Fruit fly (Drosophila melanogaster) whole organism, embryonic: ENCODE data around the gene CG14965.

Experiments
- Antp ChIP-seq: fragments of 200-800 bp; sonication (Bioruptor generic); optimal IDR thresholded peaks from 3 replicates; lab custom pipeline; 2016; ENCODE audit warnings: missing biosample characterization, missing genetic modification characterization
- Atf6 ChIP-seq: fragments of 200-800 bp; sonication (Bioruptor generic); IDR thresholded peaks from 2 replicates; pipeline ENCODE4 v1.3.6; 2022; ENCODE audit warnings: missing biosample characterization, missing genetic modification characterization
- CG10147 ChIP-seq: fragments of 200-800 bp; sonication (Bioruptor generic); optimal IDR thresholded peaks from 2 replicates; lab custom pipeline; 2019; ENCODE audit warnings: missing biosample characterization, mild to moderate bottlenecking, missing genetic modification characterization, moderate library complexity
- CG1024 ChIP-seq: fragments of 200-800 bp; sonication (Bioruptor generic); IDR thresholded peaks from 2 replicates; pipeline ENCODE4 v1.3.6; 2022; ENCODE audit warnings: missing biosample characterization, missing genetic modification characterization
- CG11560 ChIP-seq: fragments of 200-800 bp; sonication (Bioruptor generic); IDR thresholded peaks from 3 replicates; pipeline ENCODE4 v1.3.6; 2022; ENCODE audit warnings: missing biosample characterization, missing genetic modification characterization
- CG12219 ChIP-seq: fragments of 200-800 bp; sonication (Bioruptor generic); optimal IDR thresholded peaks from 3 replicates; lab custom pipeline; 2018; ENCODE audit warnings: missing biosample characterization, mild to moderate bottlenecking, missing genetic modification characterization
- CG13624 ChIP-seq: fragments of 200-800 bp; sonication (Bioruptor generic); optimal IDR thresholded peaks from 2 replicates; lab custom pipeline; 2016; ENCODE audit warnings: missing biosample characterization, missing genetic modification characterization
- CG14014 ChIP-seq: fragments of 200-800 bp; sonication (Bioruptor generic); IDR thresholded peaks from 2 replicates; pipeline ENCODE4 v1.3.6; 2022; ENCODE audit warnings: missing biosample characterization, missing genetic modification characterization
- CG15479 ChIP-seq: fragments of 200-800 bp; sonication (Bioruptor generic); optimal IDR thresholded peaks from 3 replicates; lab custom pipeline; 2019; ENCODE audit warnings: missing biosample characterization, mild to moderate bottlenecking, missing genetic modification characterization, moderate library complexity
- CG17612 ChIP-seq: fragments of 200-800 bp; sonication (Bioruptor generic); IDR thresholded peaks from 2 replicates; pipeline ENCODE4 v1.3.6; 2022; ENCODE audit warnings: missing biosample characterization, missing genetic modification characterization
- CG18599 ChIP-seq: fragments of 200-800 bp; sonication (Bioruptor generic); optimal IDR thresholded peaks from 3 replicates; lab custom pipeline; 2017; ENCODE audit warnings: missing biosample characterization, missing genetic modification characterization, mild to moderate bottlenecking, moderate library complexity, missing genetic modification reagents
- CG2120 ChIP-seq: fragments of 200-800 bp; sonication (Bioruptor generic); optimal IDR thresholded peaks from 3 replicates; lab custom pipeline; 2016; ENCODE audit warnings: missing biosample characterization, missing genetic modification characterization
- CG30020 ChIP-seq: fragments of 200-800 bp; optimal IDR thresholded peaks from 2 replicates; lab custom pipeline; 2019; ENCODE audit warnings: missing biosample characterization, mild to moderate bottlenecking, missing genetic modification characterization, moderate library complexity
- CG3065 ChIP-seq: fragments of 200-800 bp; sonication (Bioruptor generic); optimal IDR thresholded peaks from 2 replicates; lab custom pipeline; 2016; ENCODE audit warnings: missing biosample characterization, missing genetic modification characterization
- CG31224 ChIP-seq: fragments of 200-800 bp; sonication (Bioruptor generic); IDR thresholded peaks from 2 replicates; pipeline ENCODE4 v1.3.6; 2022; ENCODE audit warnings: missing biosample characterization, missing genetic modification characterization
- CG32772 ChIP-seq: fragments of 200-800 bp; sonication (Bioruptor generic); IDR thresholded peaks from 2 replicates; pipeline ENCODE4 v1.3.6; 2022; ENCODE audit warnings: missing biosample characterization, missing genetic modification characterization
- CG34224 ChIP-seq: fragments of 200-800 bp; sonication (Bioruptor generic); IDR thresholded peaks from 3 replicates; pipeline ENCODE4 v1.3.6; 2022; ENCODE audit warnings: missing biosample characterization, missing genetic modification characterization; ENCODE audit not compliant: partially characterized antibody
- CG4424 ChIP-seq: fragments of 200-800 bp; sonication (Bioruptor generic); optimal IDR thresholded peaks from 3 replicates; lab custom pipeline; 2016; ENCODE audit warnings: missing biosample characterization, missing genetic modification characterization
- CG4617 ChIP-seq: fragments of 200-800 bp; sonication (Bioruptor generic); optimal IDR thresholded peaks from 3 replicates; lab custom pipeline; 2016; ENCODE audit warnings: missing biosample characterization, missing genetic modification characterization, borderline replicate concordance
- CG4707 ChIP-seq: fragments of 200-800 bp; sonication (Bioruptor generic); optimal IDR thresholded peaks from 2 replicates; lab custom pipeline; 2018; ENCODE audit warnings: missing biosample characterization, mild to moderate bottlenecking, missing genetic modification characterization, moderate library complexity
- CG6813 ChIP-seq: fragments of 200-800 bp; sonication (Bioruptor generic); optimal IDR thresholded peaks from 2 replicates; lab custom pipeline; 2017; ENCODE audit warnings: missing biosample characterization, missing genetic modification characterization, mild to moderate bottlenecking, moderate library complexity, missing genetic modification reagents
- CG7357 ChIP-seq: fragments of 200-800 bp; sonication (Bioruptor generic); IDR thresholded peaks from 3 replicates; pipeline ENCODE4 v1.3.6; 2022; ENCODE audit warnings: missing biosample characterization, missing genetic modification characterization
- CG9215 ChIP-seq: fragments of 200-800 bp; sonication (Bioruptor generic); IDR thresholded peaks from 2 replicates; pipeline ENCODE4 v1.3.6; 2022; ENCODE audit warnings: missing biosample characterization, missing genetic modification characterization
- CG9609 ChIP-seq: fragments of 200-800 bp; sonication (Bioruptor generic); optimal IDR thresholded peaks from 3 replicates; lab custom pipeline; 2016; ENCODE audit warnings: missing biosample characterization, missing genetic modification characterization
- CHES-1-like ChIP-seq: fragments of 200-800 bp; sonication (Bioruptor generic); optimal IDR thresholded peaks from 2 replicates; lab custom pipeline; 2016; ENCODE audit warnings: missing biosample characterization, missing genetic modification characterization
- CTCF ChIP-seq: fragments of 200-800 bp; sonication (Bioruptor generic); optimal IDR thresholded peaks from 2 replicates; lab custom pipeline; 2017; ENCODE audit warnings: missing biosample characterization, mild to moderate bottlenecking, missing genetic modification characterization, moderate library complexity
- E2f2 ChIP-seq: fragments of 200-800 bp; sonication (Bioruptor generic); IDR thresholded peaks from 2 replicates; pipeline ENCODE4 v1.3.6; 2022; ENCODE audit warnings: missing biosample characterization, missing genetic modification characterization
- Med ChIP-seq: fragments of 200-800 bp; sonication (Bioruptor generic); peaks from one replicate; lab custom pipeline; 2016; ENCODE audit warnings: missing biosample characterization, missing genetic modification characterization, mild to moderate bottlenecking, inconsistent platforms, moderate library complexity
- Pdp1 ChIP-seq, 2 experiments: fragments of 200-800 bp; sonication (Bioruptor generic); optimal IDR thresholded peaks; 3 replicates each; lab custom pipeline; 2016; ENCODE audit warnings: missing biosample characterization in 2 of 2, missing genetic modification characterization in 2 of 2, mild to moderate bottlenecking in 1 of 2, moderate library complexity in 1 of 2
- Rx ChIP-seq: fragments of 200-800 bp; sonication (Bioruptor generic); IDR thresholded peaks from 2 replicates; pipeline ENCODE4 v1.3.6; 2022; ENCODE audit warnings: missing biosample characterization, missing genetic modification characterization
- Scr ChIP-seq: fragments of 200-800 bp; sonication (Bioruptor generic); IDR thresholded peaks from 2 replicates; pipeline ENCODE4 v1.3.6; 2022; ENCODE audit warnings: missing biosample characterization, missing genetic modification characterization; ENCODE audit not compliant: partially characterized antibody
- Sin3A ChIP-seq: fragments of >200 bp; optimal IDR thresholded peaks from 2 replicates; lab custom pipeline; 2018
- Sry-β ChIP-seq: fragments of 200-800 bp; sonication (Bioruptor generic); optimal IDR thresholded peaks from 2 replicates; lab custom pipeline; 2018; ENCODE audit warnings: missing biosample characterization, mild to moderate bottlenecking, missing genetic modification characterization, moderate library complexity
- Trl ChIP-seq, 3 experiments: fragments of >200 bp in 2 of 3; fragments of 200-800 bp in 1 of 3; sonication (Bioruptor generic) in 1 of 3; optimal IDR thresholded peaks; 2 replicates in 1 of 3; 3 replicates in 2 of 3; lab custom pipeline; 2016 to 2017; ENCODE audit warnings: missing biosample characterization in 1 of 3, missing genetic modification characterization in 1 of 3
- Xbp1 ChIP-seq: fragments of 200-800 bp; sonication (Bioruptor generic); optimal IDR thresholded peaks from 3 replicates; lab custom pipeline; 2016; ENCODE audit warnings: missing biosample characterization, mild to moderate bottlenecking, missing genetic modification characterization
- bcd ChIP-seq: fragments of 200-800 bp; sonication (Bioruptor generic); optimal IDR thresholded peaks from 2 replicates; lab custom pipeline; 2017; ENCODE audit warnings: missing biosample characterization, mild to moderate bottlenecking, missing genetic modification characterization
- cwo ChIP-seq: fragments of 200-800 bp; sonication (Bioruptor generic); optimal IDR thresholded peaks from 3 replicates; lab custom pipeline; 2017; ENCODE audit warnings: missing biosample characterization, missing genetic modification characterization, mild to moderate bottlenecking, moderate library complexity, missing genetic modification reagents
- ems ChIP-seq: fragments of 200-800 bp; sonication (Bioruptor generic); optimal IDR thresholded peaks from 3 replicates; lab custom pipeline; 2016; ENCODE audit warnings: missing biosample characterization, missing genetic modification characterization
- gsb ChIP-seq: fragments of 200-800 bp; sonication (Bioruptor generic); IDR thresholded peaks from 2 replicates; pipeline ENCODE4 v1.3.6; 2022; ENCODE audit warnings: missing biosample characterization, missing genetic modification characterization
- hb ChIP-seq: fragments of 200-800 bp; sonication (Bioruptor generic); IDR thresholded peaks from 3 replicates; pipeline ENCODE4 v1.3.6; 2022; ENCODE audit warnings: missing biosample characterization, missing genetic modification characterization; ENCODE audit not compliant: partially characterized antibody
- pfk ChIP-seq: fragments of 200-800 bp; sonication (Bioruptor generic); optimal IDR thresholded peaks from 2 replicates; lab custom pipeline; 2018; ENCODE audit warnings: missing biosample characterization, mild to moderate bottlenecking, missing genetic modification characterization, moderate library complexity
- psq ChIP-seq: fragments of 200-800 bp; sonication (Bioruptor generic); optimal IDR thresholded peaks from 2 replicates; lab custom pipeline; 2017; ENCODE audit warnings: missing biosample characterization, missing genetic modification characterization
- salm ChIP-seq: fragments of 200-800 bp; sonication (Bioruptor generic); optimal IDR thresholded peaks from 2 replicates; lab custom pipeline; 2018; ENCODE audit warnings: missing biosample characterization, mild to moderate bottlenecking, missing genetic modification characterization
- sens ChIP-seq: fragments of 200-800 bp; sonication (Bioruptor generic); peaks from one replicate; lab custom pipeline; 2016; ENCODE audit warnings: missing biosample characterization, missing genetic modification characterization
- seq ChIP-seq: fragments of 200-800 bp; sonication (Bioruptor generic); IDR thresholded peaks from 2 replicates; pipeline ENCODE4 v1.3.6; 2022; ENCODE audit warnings: missing biosample characterization, missing genetic modification characterization
- shn ChIP-seq: fragments of 200-800 bp; sonication (Bioruptor generic); optimal IDR thresholded peaks from 3 replicates; lab custom pipeline; 2016; ENCODE audit warnings: missing biosample characterization, missing genetic modification characterization
- tx ChIP-seq: fragments of 200-800 bp; sonication (Bioruptor generic); optimal IDR thresholded peaks from 2 replicates; lab custom pipeline; 2016; ENCODE audit warnings: missing biosample characterization, missing genetic modification characterization
- zen ChIP-seq: fragments of 200-800 bp; sonication (Bioruptor generic); optimal IDR thresholded peaks from 3 replicates; lab custom pipeline; 2018; ENCODE audit warnings: missing biosample characterization, mild to moderate bottlenecking, missing genetic modification characterization, moderate library complexity

The CG14965 gene

dm6 chr3L:3198447-3199402, 6.4 kb upstream of the CG14965 start, which contains the start of the genes CG32276 and gry (continued):
- TF ChIP-seq CG31224 (GFP tag; lab: Robert Waterston, UW) (peak; percentile 66), shn (peak; percentile 65), ems (GFP tag; lab: Kevin White, UChicago) (peak; percentile 83), CG7357 (GFP tag; lab: Robert Waterston, UW) (peak; percentile 46; the same call in 1 of the 3 replicates), psq (peak; percentile 47), CG2120 (GFP tag; lab: Kevin White, UChicago) (peak; percentile 90), Atf6 (GFP tag; lab: Robert Waterston, UW) (peak; percentile 39; the same call in 1 of the 2 replicates), sens (peak; percentile 94), CHES-1-like (peak; percentile 89), CG9609 (GFP tag; lab: Kevin White, UChicago) (peak; percentile 82), zen (tag; lab: Kevin White, UChicago) (peak; percentile 69), CG3065 (peak; percentile 50), Pdp1 (GFP tag; optimal IDR thresholded peaks at IDR 0.05; lab: Kevin White, UChicago) (peak in 1 of 2 experiments; percentile 83), CG9215 (GFP tag; lab: Robert Waterston, UW) (peak; percentile 64), CG4707 (GFP tag; lab: Kevin White, UChicago) (no peak), CG12219 (peak; percentile 51), CG1024 (peak; percentile 46; the same call in 1 of the 2 replicates), CG30020 (tag; lab: Kevin White, UChicago) (peak; percentile 78), CG4617 (peak; percentile 86), Rx (GFP tag; lab: Robert Waterston, UW) (peak; percentile 14; the same call in 1 of the 2 replicates), Trl (optimal IDR thresholded peaks at IDR 0.05; lab: Kevin White, UChicago) (peak in 1 of 2 experiments; percentile 14), Trl (GFP tag; optimal IDR thresholded peaks at IDR 0.05; lab: Kevin White, UChicago) (peak; percentile 85), CG11560 (tag; lab: Robert Waterston, UW) (no peak), CG18599 (GFP tag; lab: Kevin White, UChicago) (peak; percentile 87), CG13624 (GFP tag; lab: Kevin White, UChicago) (peak; percentile 80), CG14014 (GFP tag; lab: Robert Waterston, UW) (peak; percentile 36; the same call in 1 of the 2 replicates), CG10147 (GFP tag; lab: Kevin White, UChicago) (no peak), CG32772 (peak; percentile 73), cwo (GFP tag; lab: Kevin White, UChicago) (peak; percentile 61), gsb (GFP tag; lab: Robert Waterston, UW) (no peak), pfk (peak; percentile 57), Scr (GFP tag; lab: Robert Waterston, UW) (peak; percentile 53), Xbp1 (peak; percentile 96), Sin3A (peak; percentile 92), CG4424 (GFP tag; lab: Kevin White, UChicago) (peak; percentile 85), CTCF (no peak), bcd (peak; percentile 73), Med (GFP tag; lab: Kevin White, UChicago) (peak; percentile 97), CG6813 (no peak), CG17612 (no peak), CG15479 (GFP tag; lab: Kevin White, UChicago) (no peak), seq (peak; percentile 45; the same call in 1 of the 2 replicates), salm (tag; lab: Kevin White, UChicago) (peak; percentile 26), Sry-β (GFP tag; lab: Kevin White, UChicago) (peak; percentile 87), CG34224 (GFP tag; lab: Robert Waterston, UW) (no peak; the same call in 2 of the 3 replicates), tx (GFP tag; lab: Kevin White, UChicago) (peak; percentile 67), E2f2 (GFP tag; lab: Robert Waterston, UW) (peak; percentile 53), Antp (GFP tag; lab: Kevin White, UChicago) (peak; percentile 79), hb (GFP tag; lab: Robert Waterston, UW) (no peak)
